Worm (Caenorhabditis elegans): ENCODE results near the gene fbxa-190.
"Not testable (repeated sequence)": the region's sequence is repeated elsewhere in the genome, so short reads cannot be mapped to it uniquely, and the experiment has no call there.

ce11 chrX:1422221-1422620 is 50.4 kb downstream of the fbxa-190 start:
- TF ChIP-seq lin-35 (GFP tag; optimal IDR thresholded peaks at IDR 0.05); K11D2.4 (GFP tag; IDR thresholded peaks at IDR 0.05); D2030.7 (GFP tag; IDR thresholded peaks at IDR 0.05); unc-130 (GFP tag; optimal IDR thresholded peaks at IDR 0.05); F37B4.10 (GFP tag; IDR thresholded peaks at IDR 0.05); F52B5.7 (tag; optimal IDR thresholded peaks at IDR 0.05): not testable (repeated sequence)
